Worm (Caenorhabditis elegans) whole organism, young adult: ENCODE data around the gene tsct-1.
A peak's percentile ranks its signal among the peaks of the same experiment; 100 is the strongest.

Experiments used
- B0019.2 ChIP-seq: fragments of 200-800 bp; sonication (Bioruptor generic); conservative IDR thresholded peaks from 2 replicates; pipeline ENCODE4 v1.3.6; 2022; ENCODE audit warnings: missing genetic modification reagents, missing genetic modification characterization, missing compliant biosample characterization
- B0336.3 ChIP-seq: fragments of 200-800 bp; sonication (Bioruptor generic); IDR thresholded peaks from 2 replicates; pipeline ENCODE4 v1.3.6; 2022; ENCODE audit warnings: missing genetic modification characterization, missing compliant biosample characterization
- C06A6.2 ChIP-seq: fragments of 200-800 bp; sonication (Bioruptor generic); conservative IDR thresholded peaks from 2 replicates; pipeline ENCODE4 v1.3.6; 2022; ENCODE audit warnings: missing genetic modification characterization, missing compliant biosample characterization
- C17E4.6 ChIP-seq: fragments of 200-800 bp; sonication (Bioruptor generic); IDR thresholded peaks from 2 replicates; pipeline ENCODE4 v1.3.6; 2022; ENCODE audit warnings: missing genetic modification reagents, missing genetic modification characterization, missing compliant biosample characterization
- F23B12.7 ChIP-seq: sonication (generic microtip); optimal IDR thresholded peaks from 2 replicates; lab custom pipeline; 2017; ENCODE audit warnings: missing genetic modification characterization, mild to moderate bottlenecking, missing compliant biosample characterization, antibody characterized with exemption, moderate library complexity; ENCODE audit not compliant: insufficient read depth
- F33H1.4 ChIP-seq: fragments of 200-800 bp; sonication (Bioruptor generic); IDR thresholded peaks from 2 replicates; pipeline ENCODE4 v1.3.6; 2022; ENCODE audit warnings: missing genetic modification reagents, missing genetic modification characterization, missing compliant biosample characterization
- F55B11.4 ChIP-seq: sonication (generic microtip); optimal IDR thresholded peaks from 2 replicates; lab custom pipeline; 2016; ENCODE audit warnings: missing compliant biosample characterization, missing genetic modification characterization, borderline replicate concordance; ENCODE audit not compliant: insufficient read depth
- F57C9.4 ChIP-seq: sonication (generic microtip); optimal IDR thresholded peaks from 2 replicates; lab custom pipeline; 2017; ENCODE audit warnings: mild to moderate bottlenecking, missing genetic modification characterization, missing compliant biosample characterization
- K11D2.4 ChIP-seq: fragments of 200-800 bp; sonication (Bioruptor generic); IDR thresholded peaks from 2 replicates; pipeline ENCODE4 v1.3.6; 2022; ENCODE audit warnings: missing genetic modification reagents, missing genetic modification characterization, missing compliant biosample characterization
- Y67H2A.10 ChIP-seq: fragments of 200-800 bp; sonication (Bioruptor generic); conservative IDR thresholded peaks from 2 replicates; pipeline ENCODE4 v1.3.6; 2022; ENCODE audit warnings: missing genetic modification reagents, missing genetic modification characterization, missing compliant biosample characterization
- ZK185.1 ChIP-seq: sonication (generic microtip); optimal IDR thresholded peaks from 2 replicates; lab custom pipeline; 2016; ENCODE audit warnings: mild to moderate bottlenecking, missing genetic modification characterization, missing compliant biosample characterization; ENCODE audit not compliant: poor library complexity, severe bottlenecking
- attf-3 ChIP-seq: fragments of 200-800 bp; sonication (Bioruptor generic); conservative IDR thresholded peaks from 2 replicates; pipeline ENCODE4 v1.3.6; 2022; ENCODE audit warnings: missing genetic modification reagents, missing genetic modification characterization, missing compliant biosample characterization
- attf-5 ChIP-seq: fragments of 200-800 bp; sonication (Bioruptor generic); optimal IDR thresholded peaks from 2 replicates; lab custom pipeline; 2018; ENCODE audit warnings: mild to moderate bottlenecking, missing genetic modification characterization, missing compliant biosample characterization
- attf-6 ChIP-seq: fragments of 200-800 bp; sonication (Bioruptor generic); IDR thresholded peaks from 2 replicates; pipeline ENCODE4 v1.3.6; 2022; ENCODE audit warnings: missing genetic modification reagents, missing genetic modification characterization, missing compliant biosample characterization
- ccch-3 ChIP-seq: fragments of 200-800 bp; sonication (Bioruptor generic); optimal IDR thresholded peaks from 2 replicates; lab custom pipeline; 2018; ENCODE audit warnings: mild to moderate bottlenecking, missing genetic modification characterization, missing compliant biosample characterization
- cebp-2 ChIP-seq: fragments of 200-800 bp; sonication (Bioruptor generic); IDR thresholded peaks from 2 replicates; pipeline ENCODE4 v1.3.6; 2022; ENCODE audit warnings: missing genetic modification characterization, missing compliant biosample characterization
- dpl-1 ChIP-seq: fragments of 150-350 bp; optimal IDR thresholded peaks from 2 replicates; lab custom pipeline; 2014; ENCODE audit warnings: missing biosample characterization, missing genetic modification reagents, missing genetic modification characterization
- egl-44 ChIP-seq: fragments of 200-800 bp; sonication (Bioruptor generic); IDR thresholded peaks from 2 replicates; pipeline ENCODE4 v1.3.6; 2022; ENCODE audit warnings: missing genetic modification reagents, missing genetic modification characterization, missing compliant biosample characterization
- ekl-4 ChIP-seq: fragments of 200-800 bp; sonication (Bioruptor generic); IDR thresholded peaks from 2 replicates; pipeline ENCODE4 v1.3.6; 2022; ENCODE audit warnings: missing genetic modification reagents, missing genetic modification characterization, missing compliant biosample characterization
- ets-4 ChIP-seq: fragments of 200-800 bp; sonication (Bioruptor generic); optimal IDR thresholded peaks from 2 replicates; lab custom pipeline; 2018; ENCODE audit warnings: mild to moderate bottlenecking, missing genetic modification characterization, missing compliant biosample characterization
- gei-17 ChIP-seq: fragments of 200-800 bp; sonication (Bioruptor generic); optimal IDR thresholded peaks from 2 replicates; lab custom pipeline; 2018; ENCODE audit warnings: mild to moderate bottlenecking, missing genetic modification characterization, missing compliant biosample characterization
- hrde-1 ChIP-seq: sonication (generic microtip); optimal IDR thresholded peaks from 2 replicates; lab custom pipeline; 2016; ENCODE audit warnings: missing genetic modification characterization, mild to moderate bottlenecking, missing compliant biosample characterization, moderate library complexity, missing genotype, missing genetic modification reagents, borderline replicate concordance
- lag-1 ChIP-seq: fragments of 200-800 bp; sonication (Bioruptor generic); IDR thresholded peaks from 2 replicates; pipeline ENCODE4 v1.3.6; 2022; ENCODE audit warnings: missing genetic modification reagents, missing genetic modification characterization, missing compliant biosample characterization
- let-607 ChIP-seq, 2 experiments: fragments of 200-800 bp in 1 of 2; sonication (Bioruptor generic) in 1 of 2; sonication (generic microtip) in 1 of 2; optimal IDR thresholded peaks; 2 replicates each; lab custom pipeline; 2016 to 2018; ENCODE audit warnings: mild to moderate bottlenecking in 2 of 2, missing compliant biosample characterization in 2 of 2, missing genetic modification characterization in 2 of 2, moderate library complexity in 2 of 2, missing genotype in 1 of 2
- lsl-1 ChIP-seq: fragments of 200-800 bp; sonication (Bioruptor generic); optimal IDR thresholded peaks from 2 replicates; lab custom pipeline; 2018; ENCODE audit warnings: mild to moderate bottlenecking, missing genetic modification characterization, moderate library complexity, missing compliant biosample characterization
- madf-10 ChIP-seq: sonication (generic microtip); optimal IDR thresholded peaks from 2 replicates; lab custom pipeline; 2016; ENCODE audit warnings: mild to moderate bottlenecking, missing genetic modification characterization, missing compliant biosample characterization
- mxl-1 ChIP-seq: sonication (generic microtip); optimal IDR thresholded peaks from 2 replicates; lab custom pipeline; 2016; ENCODE audit warnings: missing genetic modification characterization, missing compliant biosample characterization
- nfya-1 ChIP-seq: sonication (generic microtip); optimal IDR thresholded peaks from 2 replicates; lab custom pipeline; 2017; ENCODE audit warnings: antibody characterized with exemption, missing compliant biosample characterization, missing genetic modification characterization, borderline replicate concordance; ENCODE audit not compliant: insufficient read depth
- nfya-2 ChIP-seq: fragments of 200-800 bp; sonication (Bioruptor generic); IDR thresholded peaks from 2 replicates; pipeline ENCODE4 v1.3.6; 2022; ENCODE audit warnings: missing genetic modification reagents, missing genetic modification characterization, missing compliant biosample characterization
- nhr-120 ChIP-seq: fragments of 200-800 bp; sonication (Bioruptor generic); IDR thresholded peaks from 2 replicates; pipeline ENCODE4 v1.3.6; 2022; ENCODE audit warnings: missing genetic modification characterization, missing compliant biosample characterization
- nhr-27 ChIP-seq: fragments of 200-800 bp; sonication (Bioruptor generic); optimal IDR thresholded peaks from 2 replicates; lab custom pipeline; 2018; ENCODE audit warnings: mild to moderate bottlenecking, missing genetic modification characterization, moderate library complexity, missing compliant biosample characterization
- pbrm-1 ChIP-seq: fragments of 200-800 bp; sonication (Bioruptor generic); IDR thresholded peaks from 2 replicates; pipeline ENCODE4 v1.3.6; 2022; ENCODE audit warnings: missing genetic modification reagents, missing genetic modification characterization, missing compliant biosample characterization
- pha-4 ChIP-seq: fragments of 150-350 bp; sonication (generic microtip); optimal IDR thresholded peaks from 2 replicates; lab custom pipeline; 2014; ENCODE audit warnings: missing biosample characterization, missing genetic modification reagents, missing genetic modification characterization
- rec-8 ChIP-seq, 2 experiments: sonication (generic microtip); optimal IDR thresholded peaks; 2 replicates each; lab custom pipeline; 2016; ENCODE audit warnings: mild to moderate bottlenecking in 2 of 2, missing genetic modification characterization in 2 of 2, missing genetic modification reagents in 2 of 2, missing genotype in 2 of 2, missing biosample characterization in 1 of 2, missing compliant biosample characterization in 1 of 2, moderate library complexity in 1 of 2
- rpc-1 ChIP-seq, 2 experiments: fragments of 150-350 bp in 1 of 2; sonication (generic microtip) in 1 of 2; optimal IDR thresholded peaks; 2 replicates each; lab custom pipeline; 2014 to 2018; ENCODE audit warnings: missing biosample characterization in 1 of 2, missing genetic modification characterization in 1 of 2, missing genetic modification reagents in 1 of 2, missing genotype in 1 of 2
- sdz-38 ChIP-seq: sonication (generic microtip); optimal IDR thresholded peaks from 2 replicates; lab custom pipeline; 2016; ENCODE audit warnings: missing genotype, missing genetic modification characterization, missing compliant biosample characterization
- snpc-1.3 ChIP-seq: sonication (generic microtip); optimal IDR thresholded peaks from 2 replicates; lab custom pipeline; 2017; ENCODE audit warnings: missing genetic modification characterization, mild to moderate bottlenecking, missing compliant biosample characterization, antibody characterized with exemption, moderate library complexity, missing genotype, missing genetic modification reagents; ENCODE audit not compliant: insufficient read depth
- snpc-3.4 ChIP-seq: sonication (generic microtip); optimal IDR thresholded peaks from 2 replicates; lab custom pipeline; 2017; ENCODE audit warnings: missing genetic modification characterization, mild to moderate bottlenecking, missing compliant biosample characterization, antibody characterized with exemption, moderate library complexity, missing genotype, missing genetic modification reagents
- snpc-4 ChIP-seq, 5 experiments: fragments of 150-350 bp in 1 of 5; sonication (generic microtip) in 4 of 5; optimal IDR thresholded peaks; 2 replicates each; lab custom pipeline; 2014 to 2018; ENCODE audit warnings: missing genetic modification characterization in 5 of 5, missing biosample characterization in 3 of 5, antibody characterized with exemption in 2 of 5, mild to moderate bottlenecking in 2 of 5, missing compliant biosample characterization in 2 of 5, missing genotype in 2 of 5, moderate library complexity in 2 of 5, missing genetic modification reagents in 1 of 5
- sptf-2 ChIP-seq: fragments of 200-800 bp; sonication (Bioruptor generic); optimal IDR thresholded peaks from 2 replicates; lab custom pipeline; 2018; ENCODE audit warnings: mild to moderate bottlenecking, missing genetic modification characterization, missing compliant biosample characterization
- tbp1 ChIP-seq: fragments of 200-800 bp; sonication (Bioruptor generic); optimal IDR thresholded peaks from 2 replicates; lab custom pipeline; 2018; ENCODE audit warnings: mild to moderate bottlenecking, missing genetic modification characterization, missing compliant biosample characterization
- tbx-9 ChIP-seq: sonication (generic microtip); optimal IDR thresholded peaks from 2 replicates; lab custom pipeline; 2016; ENCODE audit warnings: borderline replicate concordance, missing genetic modification characterization, inconsistent platforms, missing compliant biosample characterization
- unc-130 ChIP-seq: sonication (generic microtip); optimal IDR thresholded peaks from 2 replicates; lab custom pipeline; 2016; ENCODE audit warnings: missing genetic modification reagents, missing genetic modification characterization, missing compliant biosample characterization
- ztf-26 ChIP-seq: sonication (generic microtip); optimal IDR thresholded peaks from 2 replicates; lab custom pipeline; 2017; ENCODE audit warnings: missing genetic modification characterization, missing compliant biosample characterization
- ztf-6 ChIP-seq: fragments of 200-800 bp; sonication (Bioruptor generic); IDR thresholded peaks from 2 replicates; pipeline ENCODE4 v1.3.6; 2022; ENCODE audit warnings: missing genetic modification reagents, missing genetic modification characterization, missing compliant biosample characterization

tsct-1 gene

DNA sequence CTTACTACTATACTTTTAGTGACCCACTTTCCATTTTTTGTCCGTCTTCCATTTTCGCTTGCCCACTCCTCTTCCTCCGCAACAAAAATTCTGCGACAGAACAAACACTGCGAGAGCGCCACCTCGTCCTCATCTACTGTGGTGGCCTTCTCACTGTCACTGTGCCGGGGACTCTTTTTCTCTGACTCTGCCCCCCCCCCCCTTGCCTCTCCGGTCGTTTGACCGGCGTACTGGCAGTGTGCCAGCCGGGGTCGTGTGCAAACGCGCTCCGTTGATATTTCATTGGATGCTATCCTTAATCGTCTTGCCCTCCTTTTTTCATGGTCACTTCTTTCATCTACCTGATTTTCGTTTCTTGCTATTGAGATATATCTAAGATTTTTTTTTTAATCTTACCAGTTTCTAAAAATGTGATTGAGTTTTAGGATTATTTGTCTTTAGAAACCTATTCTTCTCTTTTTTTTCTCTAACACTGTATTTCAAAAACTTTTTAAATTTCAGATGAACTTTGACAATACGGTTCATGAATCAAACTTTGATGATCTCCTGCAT, 46.6 kb downstream of the tsct-1 start, which contains the start of gene atf-6 (continued):
- TF ChIP-seq C17E4.6 = no peak
- peak; percentile 71; the same call in 1 of the 2 replicates for TF ChIP-seq egl-44 (GFP tag; lab: Robert Waterston, UW)
- no peak for TF ChIP-seq F33H1.4 (GFP tag; lab: Robert Waterston, UW)
- TF ChIP-seq rec-8 (tag; optimal IDR thresholded peaks at IDR 0.05; lab: Kevin White, UChicago) = no peak
- no peak for TF ChIP-seq snpc-4 (GFP tag; optimal IDR thresholded peaks at IDR 0.05; lab: Kevin White, UChicago)
- TF ChIP-seq snpc-4 (tag; optimal IDR thresholded peaks at IDR 0.05; lab: Kevin White, UChicago) = peak in 1 of 4 experiments; percentile 27
- TF ChIP-seq nhr-120 (GFP tag; lab: Robert Waterston, UW) = no peak
- TF ChIP-seq sptf-2 = no peak
- TF ChIP-seq Y67H2A.10 (GFP tag; lab: Robert Waterston, UW) = no peak
- TF ChIP-seq F23B12.7 (tag; lab: Kevin White, UChicago) = peak; percentile 37
- TF ChIP-seq ztf-26 = peak; percentile 53
- no peak for TF ChIP-seq snpc-3.4 (tag; lab: Kevin White, UChicago)
- no peak for TF ChIP-seq F55B11.4 (tag; lab: Kevin White, UChicago)
- TF ChIP-seq ekl-4 (GFP tag; lab: Robert Waterston, UW) = 0 out of 2 replicates have a peak, but pooled peaks have one; percentile 28
- TF ChIP-seq ccch-3 (GFP tag; lab: Kevin White, UChicago) = no peak
- no peak; the same call in 1 of the 2 replicates for TF ChIP-seq pbrm-1 (GFP tag; lab: Robert Waterston, UW)
- TF ChIP-seq dpl-1 (GFP tag; lab: Kevin White, UChicago) = no peak
- TF ChIP-seq lsl-1 (GFP tag; lab: Kevin White, UChicago) = no peak
- TF ChIP-seq pha-4 (tag; lab: Kevin White, UChicago) = no peak
- no peak for TF ChIP-seq unc-130 (GFP tag; lab: Kevin White, UChicago)
- TF ChIP-seq tbx-9 = no peak
- peak; percentile 88 for TF ChIP-seq attf-5
- peak; percentile 3 for TF ChIP-seq nhr-27 (tag; lab: Kevin White, UChicago)
- no peak for TF ChIP-seq attf-3 (GFP tag; lab: Robert Waterston, UW)
- TF ChIP-seq B0336.3 (GFP tag; lab: Robert Waterston, UW) = peak; percentile 59; the same call in 1 of the 2 replicates
- TF ChIP-seq rpc-1 (optimal IDR thresholded peaks at IDR 0.05; lab: Kevin White, UChicago) = no peak
- TF ChIP-seq rpc-1 (tag; optimal IDR thresholded peaks at IDR 0.05; lab: Kevin White, UChicago) = no peak
- no peak for TF ChIP-seq sdz-38 (tag; lab: Kevin White, UChicago)
- TF ChIP-seq F57C9.4 (tag; lab: Kevin White, UChicago) = no peak
- peak; percentile 57; the same call in 1 of the 2 replicates for TF ChIP-seq C06A6.2 (GFP tag; lab: Robert Waterston, UW)
- TF ChIP-seq K11D2.4 (GFP tag; lab: Robert Waterston, UW) = peak; percentile 71
- TF ChIP-seq hrde-1 (tag; lab: Kevin White, UChicago) = no peak
- TF ChIP-seq ets-4 (GFP tag; lab: Kevin White, UChicago) = peak; percentile 80
- peak; percentile 58; the same call in 1 of the 2 replicates for TF ChIP-seq ztf-6 (GFP tag; lab: Robert Waterston, UW)
- TF ChIP-seq snpc-1.3 (tag; lab: Kevin White, UChicago) = no peak
- peak; percentile 42 for TF ChIP-seq tbp1 (GFP tag; lab: Kevin White, UChicago)
- TF ChIP-seq B0019.2 (GFP tag; lab: Robert Waterston, UW) = no peak
- peak; percentile 41 to 51 for TF ChIP-seq let-607 (tag; optimal IDR thresholded peaks at IDR 0.05; lab: Kevin White, UChicago)
- TF ChIP-seq lag-1 (GFP tag; lab: Robert Waterston, UW) = no peak
- TF ChIP-seq ZK185.1 = no peak
- peak; percentile 55 for TF ChIP-seq madf-10 (tag; lab: Kevin White, UChicago)
- peak; percentile 70 for TF ChIP-seq gei-17 (GFP tag; lab: Kevin White, UChicago)
- TF ChIP-seq cebp-2 (GFP tag; lab: Robert Waterston, UW) = no peak
- no peak for TF ChIP-seq nfya-1 (tag; lab: Kevin White, UChicago)
- no peak for TF ChIP-seq attf-6 (GFP tag; lab: Robert Waterston, UW)
- no peak for TF ChIP-seq nfya-2 (GFP tag; lab: Robert Waterston, UW)
- TF ChIP-seq mxl-1 (tag; lab: Kevin White, UChicago) = no peak
